Fruit fly (Drosophila melanogaster) whole organism, prepupa: ENCODE data around the gene Naa15-16.
A peak's percentile ranks its signal among the peaks of the same experiment; 100 is the strongest.

Experiments
- CG1621 ChIP-seq: fragments of 200-800 bp; sonication (Bioruptor generic); optimal IDR thresholded peaks from 3 replicates; lab custom pipeline; 2018; ENCODE audit warnings: missing biosample characterization, mild to moderate bottlenecking, missing genetic modification characterization
- Ets21C ChIP-seq: fragments of 200-800 bp; sonication (Bioruptor generic); optimal IDR thresholded peaks from 3 replicates; lab custom pipeline; 2016; ENCODE audit warnings: missing biosample characterization, missing genetic modification characterization
- Sox14 ChIP-seq: fragments of 200-800 bp; sonication (Bioruptor generic); optimal IDR thresholded peaks from 3 replicates; lab custom pipeline; 2016; ENCODE audit warnings: missing biosample characterization, missing genetic modification characterization
- cyc ChIP-seq: fragments of 200-800 bp; sonication (Bioruptor generic); optimal IDR thresholded peaks from 3 replicates; lab custom pipeline; 2016; ENCODE audit warnings: missing biosample characterization, missing genetic modification characterization
- fd59A ChIP-seq: fragments of 200-800 bp; sonication (Bioruptor generic); optimal IDR thresholded peaks from 2 replicates; lab custom pipeline; 2017; ENCODE audit warnings: missing biosample characterization, mild to moderate bottlenecking, missing genetic modification characterization, missing genetic modification reagents
- svp ChIP-seq: fragments of 200-800 bp; sonication (Bioruptor generic); peaks from one replicate; lab custom pipeline; 2016; ENCODE audit warnings: missing biosample characterization, missing genetic modification characterization
- vri ChIP-seq: fragments of 200-800 bp; sonication (Bioruptor generic); optimal IDR thresholded peaks from 3 replicates; lab custom pipeline; 2016; ENCODE audit warnings: missing biosample characterization, mild to moderate bottlenecking, missing genetic modification characterization

The Naa15-16 gene

dm6 chrX:19522597-19522996 lies 42.8 kb downstream of the Naa15-16 start:
- TF ChIP-seq CG1621 (tag; lab: Kevin White, UChicago) = peak; percentile 67
- no peak for TF ChIP-seq Ets21C (GFP tag; lab: Kevin White, UChicago)
- peak; percentile 9 for TF ChIP-seq Sox14 (GFP tag; lab: Kevin White, UChicago)
- TF ChIP-seq, all 60 proteins: peak for 2

dm6 chrX:19531642-19532041 lies 51.9 kb downstream of the Naa15-16 start, which contains the start of gene CG12231:
TSS of gene CG12231 (minus strand) at chrX:19531742.
- TF ChIP-seq cyc (GFP tag; lab: Kevin White, UChicago) (no peak), vri (GFP tag; lab: Kevin White, UChicago) (no peak), svp (GFP tag; lab: Kevin White, UChicago) (no peak), fd59A (no peak)
